Fruit fly (Drosophila melanogaster) whole organism, pupa: ENCODE data around the gene CG6236.

Experiments used
- CG10348 ChIP-seq: fragments of 200-800 bp; sonication (Bioruptor generic); IDR thresholded peaks from 2 replicates; pipeline ENCODE4 v1.3.6; 2022; ENCODE audit warnings: missing biosample characterization, missing genetic modification characterization
- CG12605 ChIP-seq: fragments of 200-800 bp; sonication (Bioruptor generic); IDR thresholded peaks from 2 replicates; pipeline ENCODE4 v1.3.6; 2022; ENCODE audit warnings: missing biosample characterization, missing genetic modification characterization
- CG13204 ChIP-seq: fragments of 200-800 bp; sonication (Bioruptor generic); optimal IDR thresholded peaks from 2 replicates; lab custom pipeline; 2018; ENCODE audit warnings: missing biosample characterization, mild to moderate bottlenecking, missing genetic modification characterization, moderate library complexity
- CG14655 ChIP-seq: fragments of 200-800 bp; sonication (Bioruptor generic); optimal IDR thresholded peaks from 3 replicates; lab custom pipeline; 2017; ENCODE audit warnings: mild to moderate bottlenecking, missing biosample characterization, missing genetic modification reagents, missing genetic modification characterization
- CG15710 ChIP-seq: fragments of 200-800 bp; sonication (Bioruptor generic); optimal IDR thresholded peaks from 2 replicates; lab custom pipeline; 2018; ENCODE audit warnings: missing biosample characterization, mild to moderate bottlenecking, missing genetic modification characterization, moderate library complexity
- CG17806 ChIP-seq: fragments of 200-800 bp; sonication (Bioruptor generic); optimal IDR thresholded peaks from 2 replicates; lab custom pipeline; 2018; ENCODE audit warnings: missing biosample characterization, mild to moderate bottlenecking, missing genetic modification characterization, moderate library complexity
- CG32121 ChIP-seq: fragments of 200-800 bp; sonication (Bioruptor generic); IDR thresholded peaks from 2 replicates; pipeline ENCODE4 v1.3.6; 2022; ENCODE audit warnings: missing biosample characterization, missing genetic modification characterization
- CG34367 ChIP-seq: fragments of 200-800 bp; sonication (Bioruptor generic); optimal IDR thresholded peaks from 2 replicates; lab custom pipeline; 2018; ENCODE audit warnings: missing biosample characterization, mild to moderate bottlenecking, missing genetic modification characterization
- CG4496 ChIP-seq: fragments of 200-800 bp; sonication (Bioruptor generic); IDR thresholded peaks from 3 replicates; pipeline ENCODE4 v1.3.6; 2022; ENCODE audit warnings: missing biosample characterization, missing genetic modification characterization
- CG8159 ChIP-seq: fragments of 200-800 bp; sonication (Bioruptor generic); optimal IDR thresholded peaks from 3 replicates; lab custom pipeline; 2018; ENCODE audit warnings: missing biosample characterization, mild to moderate bottlenecking, missing genetic modification characterization, moderate library complexity
- CG8301 ChIP-seq: fragments of 200-800 bp; sonication (Bioruptor generic); optimal IDR thresholded peaks from 2 replicates; lab custom pipeline; 2018; ENCODE audit warnings: missing biosample characterization, mild to moderate bottlenecking, missing genetic modification characterization
- CG9948 ChIP-seq: fragments of 200-800 bp; sonication (Bioruptor generic); optimal IDR thresholded peaks from 2 replicates; lab custom pipeline; 2018; ENCODE audit warnings: missing biosample characterization, mild to moderate bottlenecking, missing genetic modification characterization, moderate library complexity
- D1 ChIP-seq: fragments of 200-800 bp; sonication (Bioruptor generic); optimal IDR thresholded peaks from 2 replicates; lab custom pipeline; 2018; ENCODE audit warnings: missing biosample characterization, mild to moderate bottlenecking, missing genetic modification characterization, moderate library complexity
- EcR ChIP-seq: fragments of 200-800 bp; sonication (Bioruptor generic); optimal IDR thresholded peaks from 3 replicates; lab custom pipeline; 2019; ENCODE audit warnings: missing biosample characterization, missing genetic modification characterization, mild to moderate bottlenecking, moderate library complexity, missing genetic modification reagents
- Ets98B ChIP-seq: fragments of 200-800 bp; sonication (Bioruptor generic); IDR thresholded peaks from 2 replicates; pipeline ENCODE4 v1.3.6; 2022; ENCODE audit warnings: missing biosample characterization, missing genetic modification characterization
- Pif1A ChIP-seq: fragments of 200-800 bp; sonication (Bioruptor generic); optimal IDR thresholded peaks from 3 replicates; lab custom pipeline; 2016; ENCODE audit warnings: missing biosample characterization, missing genetic modification characterization
- Pif1B ChIP-seq: fragments of 200-800 bp; sonication (Bioruptor generic); optimal IDR thresholded peaks from 3 replicates; lab custom pipeline; 2016; ENCODE audit warnings: missing biosample characterization, missing genetic modification characterization
- Snoo ChIP-seq: fragments of 200-800 bp; sonication (Bioruptor generic); optimal IDR thresholded peaks from 3 replicates; lab custom pipeline; 2017; ENCODE audit warnings: missing biosample characterization, mild to moderate bottlenecking, missing genetic modification characterization, inconsistent platforms
- fd96Ca ChIP-seq: fragments of 200-800 bp; sonication (Bioruptor generic); IDR thresholded peaks from 3 replicates; pipeline ENCODE4 v1.3.6; 2022; ENCODE audit warnings: missing biosample characterization, missing genetic modification characterization
- gl ChIP-seq: fragments of 200-800 bp; sonication (Bioruptor generic); optimal IDR thresholded peaks from 2 replicates; lab custom pipeline; 2018; ENCODE audit warnings: missing biosample characterization, mild to moderate bottlenecking, missing genetic modification characterization
- rn ChIP-seq: fragments of 200-800 bp; sonication (Bioruptor generic); IDR thresholded peaks from 2 replicates; pipeline ENCODE4 v1.3.6; 2022; ENCODE audit warnings: missing biosample characterization, missing genetic modification characterization

Gene CG6236

DNA sequence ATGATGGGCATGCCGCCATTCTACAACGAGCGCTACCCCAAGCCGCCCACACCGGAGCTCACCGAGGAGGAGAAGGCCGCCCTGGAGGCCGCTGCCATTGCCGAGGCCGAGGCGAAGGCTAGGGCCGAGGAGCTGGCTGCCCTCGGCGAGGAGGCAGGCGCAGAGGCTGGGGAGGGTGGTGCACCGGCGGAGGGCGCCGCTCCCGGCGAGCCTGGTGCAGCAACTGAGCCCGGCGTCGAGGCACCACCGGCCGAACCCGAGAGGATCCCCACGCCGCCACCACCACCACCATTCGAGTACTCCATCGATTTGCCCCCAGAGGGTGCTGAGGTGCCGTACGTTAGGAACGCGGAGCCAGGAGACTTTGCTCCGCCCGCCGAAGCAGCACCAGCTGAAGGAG lies 22.8 kb downstream of the CG6236 start:
- TF ChIP-seq CG4496 (GFP tag; lab: Robert Waterston, UW) (no peak), D1 (tag; lab: Kevin White, UChicago) (no peak), CG15710 (tag; lab: Kevin White, UChicago) (no peak), Snoo (tag; lab: Kevin White, UChicago) (no peak), CG9948 (tag; lab: Kevin White, UChicago) (no peak), CG14655 (GFP tag; lab: Kevin White, UChicago) (no peak), EcR (GFP tag; lab: Kevin White, UChicago) (no peak), Ets98B (no peak), CG10348 (GFP tag; lab: Robert Waterston, UW) (no peak), gl (tag; lab: Kevin White, UChicago) (no peak), CG32121 (no peak)

DNA sequence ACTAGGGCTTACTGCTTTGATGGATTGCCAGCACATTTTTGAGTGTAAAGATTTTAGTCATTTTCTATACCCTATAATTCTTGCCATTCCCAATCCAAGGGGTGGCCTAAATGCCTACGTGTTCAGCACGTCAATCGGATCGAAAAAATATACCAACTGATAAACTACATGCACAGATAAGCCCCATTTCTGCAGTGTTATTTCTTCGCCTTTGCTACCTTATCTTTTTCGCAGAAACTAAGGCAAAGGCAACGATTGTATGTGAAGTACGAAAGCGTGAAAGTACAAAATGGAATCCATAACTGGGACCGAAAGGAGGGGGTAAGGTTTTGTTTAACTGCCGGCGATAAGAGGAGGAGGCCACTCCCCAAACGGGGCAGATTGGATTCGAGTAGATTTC lies 30.2 kb downstream of the CG6236 start:
- TF ChIP-seq CG9948 (tag; lab: Kevin White, UChicago) (no peak), D1 (tag; lab: Kevin White, UChicago) (no peak), CG8301 (tag; lab: Kevin White, UChicago) (no peak), Pif1B (GFP tag; lab: Kevin White, UChicago) (no peak), gl (tag; lab: Kevin White, UChicago) (no peak), CG8159 (tag; lab: Kevin White, UChicago) (no peak), CG15710 (tag; lab: Kevin White, UChicago) (no peak), rn (GFP tag; lab: Robert Waterston, UW) (no peak), Snoo (tag; lab: Kevin White, UChicago) (no peak), CG32121 (no peak), CG17806 (tag; lab: Kevin White, UChicago) (no peak), Ets98B (no peak), CG34367 (tag; lab: Kevin White, UChicago) (no peak), CG13204 (GFP tag; lab: Kevin White, UChicago) (no peak), EcR (GFP tag; lab: Kevin White, UChicago) (no peak), Pif1A (GFP tag; lab: Kevin White, UChicago) (no peak), CG10348 (GFP tag; lab: Robert Waterston, UW) (no peak), CG4496 (GFP tag; lab: Robert Waterston, UW) (no peak), CG14655 (GFP tag; lab: Kevin White, UChicago) (no peak)

DNA sequence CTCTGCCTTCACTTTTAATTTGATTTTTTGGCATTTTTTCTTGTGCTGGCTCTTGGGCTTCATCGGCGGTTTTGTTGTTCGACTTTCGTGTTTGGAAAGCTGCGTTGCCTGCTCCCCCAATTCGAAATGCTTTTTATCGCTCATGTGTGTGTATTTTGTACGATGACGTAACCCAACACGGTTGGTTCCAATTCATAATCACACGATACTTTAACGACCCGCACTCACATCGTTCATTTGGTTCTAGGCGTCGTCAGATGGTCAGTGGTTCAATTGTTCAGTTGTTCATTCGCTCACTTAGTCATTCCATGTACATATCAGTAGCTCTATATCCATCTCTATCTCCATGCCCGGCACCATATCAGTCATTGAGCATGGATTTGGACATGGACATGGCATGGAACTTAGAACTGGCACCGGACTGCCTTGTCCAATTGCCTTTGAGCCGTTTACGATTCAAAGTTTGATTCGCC lies 34.2 kb downstream of the CG6236 start:
- TF ChIP-seq CG9948 (tag; lab: Kevin White, UChicago) (no peak), CG15710 (tag; lab: Kevin White, UChicago) (no peak), CG8159 (tag; lab: Kevin White, UChicago) (no peak), EcR (GFP tag; lab: Kevin White, UChicago) (no peak), CG4496 (GFP tag; lab: Robert Waterston, UW) (no peak), rn (GFP tag; lab: Robert Waterston, UW) (no peak), CG32121 (no peak), CG14655 (GFP tag; lab: Kevin White, UChicago) (no peak), CG34367 (tag; lab: Kevin White, UChicago) (no peak), CG17806 (tag; lab: Kevin White, UChicago) (no peak), Pif1A (GFP tag; lab: Kevin White, UChicago) (no peak), CG10348 (GFP tag; lab: Robert Waterston, UW) (no peak)

DNA sequence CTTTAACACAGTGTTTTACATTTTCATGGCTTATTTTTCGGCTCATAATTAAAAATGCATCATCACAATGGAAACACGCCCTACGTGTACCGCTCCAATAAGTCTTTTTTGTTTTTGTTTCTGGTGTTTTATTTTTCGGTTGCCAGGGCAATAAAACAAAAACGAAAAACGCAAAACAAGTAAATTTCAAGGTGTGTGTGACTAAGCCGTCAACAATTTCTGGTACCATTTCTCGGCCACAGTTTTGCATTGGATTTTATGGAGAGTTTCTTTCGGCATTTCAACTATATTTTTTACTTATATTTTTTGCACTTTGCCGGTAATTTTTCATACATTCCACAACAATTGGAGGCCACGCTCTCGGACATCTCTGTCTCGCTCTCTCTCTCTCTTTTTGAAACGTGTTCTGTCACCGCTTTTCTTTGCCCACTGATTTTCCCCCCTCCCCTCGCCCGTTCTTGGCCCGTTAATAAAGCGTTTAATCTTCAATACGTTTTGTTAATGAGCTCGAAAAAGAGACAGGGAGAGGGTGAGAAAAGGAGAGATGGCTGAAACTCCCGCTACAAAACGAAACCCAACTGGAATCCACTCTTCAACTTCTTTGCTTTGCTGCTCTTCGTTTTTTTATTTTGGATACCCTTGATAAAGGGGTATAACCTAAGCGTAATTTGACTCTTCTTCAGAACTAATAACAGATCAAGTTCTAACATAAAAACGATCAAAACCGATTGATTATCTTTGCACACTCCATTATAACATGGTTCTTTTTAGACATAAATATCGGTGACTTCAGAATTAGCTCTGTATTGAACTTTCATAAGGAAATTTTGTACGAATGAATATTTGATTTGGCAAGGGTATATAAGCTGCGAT lies 34.8 kb downstream of the CG6236 start:
- no peak for TF ChIP-seq CG8301 (tag; lab: Kevin White, UChicago)
- TF ChIP-seq CG10348 (GFP tag; lab: Robert Waterston, UW): no peak
- TF ChIP-seq gl (tag; lab: Kevin White, UChicago): no peak
- TF ChIP-seq CG9948 (tag; lab: Kevin White, UChicago): no peak
- peak; percentile 16; the same call in 1 of the 3 replicates for TF ChIP-seq fd96Ca (GFP tag; lab: Robert Waterston, UW)
- no peak for TF ChIP-seq Pif1B (GFP tag; lab: Kevin White, UChicago)
- TF ChIP-seq Pif1A (GFP tag; lab: Kevin White, UChicago): peak; percentile 29
- no peak for TF ChIP-seq CG15710 (tag; lab: Kevin White, UChicago)
- TF ChIP-seq CG8159 (tag; lab: Kevin White, UChicago): no peak
- no peak for TF ChIP-seq CG14655 (GFP tag; lab: Kevin White, UChicago)
- no peak for TF ChIP-seq Ets98B
- no peak for TF ChIP-seq CG4496 (GFP tag; lab: Robert Waterston, UW)
- no peak for TF ChIP-seq rn (GFP tag; lab: Robert Waterston, UW)
- no peak for TF ChIP-seq CG34367 (tag; lab: Kevin White, UChicago)
- no peak for TF ChIP-seq CG13204 (GFP tag; lab: Kevin White, UChicago)
- TF ChIP-seq CG32121: no peak
- TF ChIP-seq CG12605: 0 out of 2 replicates have a peak, but pooled peaks have one; percentile 31
- no peak for TF ChIP-seq CG17806 (tag; lab: Kevin White, UChicago)
- TF ChIP-seq Snoo (tag; lab: Kevin White, UChicago): peak; percentile 52
